Worm (Caenorhabditis elegans): ENCODE data around the gene C50F4.16.

Gene C50F4.16

ce11 chrV:9549459-9549858, 8.1 kb upstream of the C50F4.16 start, which contains the start of gene nstp-10 (continued):
- TF ChIP-seq skn-1 (tag; optimal IDR thresholded peaks at IDR 0.05): no peak
- peak; percentile 69 for TF ChIP-seq unc-55 (GFP tag; optimal IDR thresholded peaks at IDR 0.05)
- TF ChIP-seq mdl-1 (tag; optimal IDR thresholded peaks at IDR 0.05): no peak
- TF ChIP-seq Y55F3AM.14 (GFP tag; optimal IDR thresholded peaks at IDR 0.05): no peak
- TF ChIP-seq ceh-82 (tag; optimal IDR thresholded peaks at IDR 0.05): no peak
- TF ChIP-seq unc-62 (GFP tag; optimal IDR thresholded peaks at IDR 0.05): no peak
- TF ChIP-seq ztf-11 (tag; optimal IDR thresholded peaks at IDR 0.05): no peak
- no peak for TF ChIP-seq ZK546.5 (tag; optimal IDR thresholded peaks at IDR 0.05)
- TF ChIP-seq nhr-10 (tag; optimal IDR thresholded peaks at IDR 0.05): no peak
- TF ChIP-seq nhr-11 (tag; optimal IDR thresholded peaks at IDR 0.05): no peak
- peak; percentile 3 to 78 for TF ChIP-seq lsy-2 (tag; optimal IDR thresholded peaks at IDR 0.05)

ce11 chrV:9546860-9547269, 5.5 kb upstream of the C50F4.16 start, which contains the start of gene his-37:
TSS of gene his-37 (plus strand) at chrV:9547105.
- TF ChIP-seq gmeb-1 (tag; optimal IDR thresholded peaks at IDR 0.05) (peak; percentile 95), fos-1 (tag; optimal IDR thresholded peaks at IDR 0.05) (peak; percentile 100), nhr-12 (tag; optimal IDR thresholded peaks at IDR 0.05) (peak; percentile 71), zag-1 (tag; optimal IDR thresholded peaks at IDR 0.05) (peak; percentile 98), ZK546.5 (tag; optimal IDR thresholded peaks at IDR 0.05) (peak; percentile 80), nhr-237 (tag; optimal IDR thresholded peaks at IDR 0.05) (peak; percentile 90), unc-55 (GFP tag; optimal IDR thresholded peaks at IDR 0.05) (peak; percentile 98), lin-11 (tag; optimal IDR thresholded peaks at IDR 0.05) (peak; percentile 98), mbf-1 (tag; optimal IDR thresholded peaks at IDR 0.05) (no peak), C34F6.9 (tag; optimal IDR thresholded peaks at IDR 0.05) (peak; percentile 100), nhr-77 (tag; optimal IDR thresholded peaks at IDR 0.05) (peak; percentile 92), alr-1 (tag; optimal IDR thresholded peaks at IDR 0.05) (no peak), ceh-16 (tag; optimal IDR thresholded peaks at IDR 0.05) (peak; percentile 93), ztf-4 (tag; optimal IDR thresholded peaks at IDR 0.05) (peak; percentile 98), nhr-11 (tag; optimal IDR thresholded peaks at IDR 0.05) (peak; percentile 67), lin-39 (tag; optimal IDR thresholded peaks at IDR 0.05) (peak; percentile 68), lsy-2 (tag; optimal IDR thresholded peaks at IDR 0.05) (peak; percentile 94 to 97), crh-2 (tag; optimal IDR thresholded peaks at IDR 0.05) (peak; percentile 100), lin-13 (GFP tag; optimal IDR thresholded peaks at IDR 0.05) (peak; percentile 98), nhr-10 (tag; optimal IDR thresholded peaks at IDR 0.05) (peak; percentile 91), nhr-25 (tag; optimal IDR thresholded peaks at IDR 0.05) (peak; percentile 99), dmd-4 (tag; optimal IDR thresholded peaks at IDR 0.05) (peak; percentile 66), unc-39 (tag; optimal IDR thresholded peaks at IDR 0.05) (peak; percentile 41), snpc-4 (tag; optimal IDR thresholded peaks at IDR 0.05) (peak; percentile 93), ztf-11 (tag; optimal IDR thresholded peaks at IDR 0.05) (peak; percentile 38), blmp-1 (tag; optimal IDR thresholded peaks at IDR 0.05; ENCODE audit: insufficient read depth) (peak; percentile 95), sem-4 (tag; optimal IDR thresholded peaks at IDR 0.05) (peak; percentile 99), ztf-1 (GFP tag; conservative IDR thresholded peaks at IDR 0.05) (no peak), ama-1 (optimal IDR thresholded peaks at IDR 0.05) (peak; percentile 89), egl-27 (tag; optimal IDR thresholded peaks at IDR 0.05) (peak; percentile 96), mab-5 (tag; optimal IDR thresholded peaks at IDR 0.05) (peak; percentile 94), nhr-129 (tag; optimal IDR thresholded peaks at IDR 0.05) (peak; percentile 99), nhr-21 (tag; optimal IDR thresholded peaks at IDR 0.05) (peak; percentile 99), unc-62 (GFP tag; optimal IDR thresholded peaks at IDR 0.05) (peak; percentile 92), nhr-23 (tag; optimal IDR thresholded peaks at IDR 0.05) (no peak), aly-2 (tag; optimal IDR thresholded peaks at IDR 0.05) (no peak), elt-1 (tag; optimal IDR thresholded peaks at IDR 0.05) (no peak), mdl-1 (tag; optimal IDR thresholded peaks at IDR 0.05) (peak; percentile 90 to 92), nhr-6 (tag; optimal IDR thresholded peaks at IDR 0.05) (peak; percentile 99), Y55F3AM.14 (GFP tag; optimal IDR thresholded peaks at IDR 0.05) (peak; percentile 98), F13H6.1 (tag; optimal IDR thresholded peaks at IDR 0.05) (peak; percentile 98), peb-1 (tag; optimal IDR thresholded peaks at IDR 0.05) (no peak), sma-3 (GFP tag; optimal IDR thresholded peaks at IDR 0.05) (peak; percentile 100), sma-9 (GFP tag; optimal IDR thresholded peaks at IDR 0.05) (peak; percentile 98), sma-9 (tag; optimal IDR thresholded peaks at IDR 0.05) (no peak), ceh-82 (tag; optimal IDR thresholded peaks at IDR 0.05) (peak; percentile 88), elt-3 (tag; optimal IDR thresholded peaks at IDR 0.05) (no peak), R02D3.7 (tag; optimal IDR thresholded peaks at IDR 0.05) (peak; percentile 72), skn-1 (tag; optimal IDR thresholded peaks at IDR 0.05) (peak; percentile 91)
